Worm (Caenorhabditis elegans) whole organism, young adult: ENCODE data around the gene C29F9.9.
"Not testable (repeated sequence)": the region's sequence is repeated elsewhere in the genome, so short reads cannot be mapped to it uniquely, and the experiment has no call there.

ENCODE experiments used
- B0035.1 ChIP-seq: sonication (generic microtip); optimal IDR thresholded peaks from 2 replicates; lab custom pipeline; 2016; ENCODE audit warnings: missing genetic modification characterization, mild to moderate bottlenecking, missing compliant biosample characterization, missing genotype, missing genetic modification reagents
- B0261.1 ChIP-seq: sonication (generic microtip); optimal IDR thresholded peaks from 2 replicates; lab custom pipeline; 2016; ENCODE audit warnings: mild to moderate bottlenecking, missing genetic modification characterization, moderate library complexity, missing compliant biosample characterization
- C17E4.6 ChIP-seq: fragments of 200-800 bp; sonication (Bioruptor generic); IDR thresholded peaks from 2 replicates; pipeline ENCODE4 v1.3.6; 2022; ENCODE audit warnings: missing genetic modification reagents, missing genetic modification characterization, missing compliant biosample characterization
- D2030.7 ChIP-seq: fragments of 200-800 bp; sonication (Bioruptor generic); IDR thresholded peaks from 2 replicates; pipeline ENCODE4 v1.3.6; 2022; ENCODE audit warnings: missing genetic modification reagents, missing genetic modification characterization, missing compliant biosample characterization
- F22D6.2 ChIP-seq: sonication (generic microtip); optimal IDR thresholded peaks from 2 replicates; lab custom pipeline; 2016; ENCODE audit warnings: mild to moderate bottlenecking, missing genetic modification characterization, missing compliant biosample characterization
- F55B11.4 ChIP-seq: sonication (generic microtip); optimal IDR thresholded peaks from 2 replicates; lab custom pipeline; 2016; ENCODE audit warnings: missing compliant biosample characterization, missing genetic modification characterization, borderline replicate concordance; ENCODE audit not compliant: insufficient read depth
- T26A5.8 ChIP-seq: sonication (generic microtip); optimal IDR thresholded peaks from 2 replicates; lab custom pipeline; 2016; ENCODE audit warnings: missing genetic modification characterization, missing compliant biosample characterization
- Y56A3A.18 ChIP-seq: fragments of 200-800 bp; sonication (Bioruptor generic); IDR thresholded peaks from 2 replicates; pipeline ENCODE4 v1.3.6; 2022; ENCODE audit warnings: missing genetic modification reagents, missing genetic modification characterization, missing compliant biosample characterization
- Y79H2A.3 ChIP-seq: fragments of 200-800 bp; sonication (Bioruptor generic); conservative IDR thresholded peaks from 2 replicates; pipeline ENCODE4 v1.3.6; 2022; ENCODE audit warnings: missing genetic modification reagents, missing genetic modification characterization, missing compliant biosample characterization
- atf-7 ChIP-seq: sonication (generic microtip); optimal IDR thresholded peaks from 2 replicates; lab custom pipeline; 2017; ENCODE audit warnings: mild to moderate bottlenecking, missing genetic modification characterization, missing compliant biosample characterization
- attf-3 ChIP-seq: fragments of 200-800 bp; sonication (Bioruptor generic); conservative IDR thresholded peaks from 2 replicates; pipeline ENCODE4 v1.3.6; 2022; ENCODE audit warnings: missing genetic modification reagents, missing genetic modification characterization, missing compliant biosample characterization
- ccch-3 ChIP-seq: fragments of 200-800 bp; sonication (Bioruptor generic); optimal IDR thresholded peaks from 2 replicates; lab custom pipeline; 2018; ENCODE audit warnings: mild to moderate bottlenecking, missing genetic modification characterization, missing compliant biosample characterization
- cebp-1 ChIP-seq, 2 experiments: fragments of 200-800 bp in 1 of 2; sonication (Bioruptor generic) in 1 of 2; sonication (generic microtip) in 1 of 2; IDR thresholded peaks in 1 of 2; optimal IDR thresholded peaks in 1 of 2; 2 replicates each; pipeline versions ENCODE4 v1.3.6 to Lab custom; 2017 to 2022; ENCODE audit warnings: missing compliant biosample characterization in 2 of 2, missing genetic modification characterization in 2 of 2, mild to moderate bottlenecking in 1 of 2, missing genetic modification reagents in 1 of 2, moderate library complexity in 1 of 2
- ceh-79 ChIP-seq: sonication (generic microtip); optimal IDR thresholded peaks from 2 replicates; lab custom pipeline; 2017; ENCODE audit warnings: mild to moderate bottlenecking, missing genetic modification characterization, missing compliant biosample characterization
- chd-7 ChIP-seq: sonication (generic microtip); optimal IDR thresholded peaks from 2 replicates; lab custom pipeline; 2016; ENCODE audit warnings: mild to moderate bottlenecking, missing genetic modification characterization, moderate library complexity, missing compliant biosample characterization
- egrh-3 ChIP-seq: fragments of 200-800 bp; sonication (Bioruptor generic); IDR thresholded peaks from 2 replicates; pipeline ENCODE4 v1.3.6; 2022; ENCODE audit warnings: missing genetic modification reagents, missing genetic modification characterization, missing compliant biosample characterization
- ekl-4 ChIP-seq: fragments of 200-800 bp; sonication (Bioruptor generic); IDR thresholded peaks from 2 replicates; pipeline ENCODE4 v1.3.6; 2022; ENCODE audit warnings: missing genetic modification reagents, missing genetic modification characterization, missing compliant biosample characterization
- fkh-3 ChIP-seq: sonication (generic microtip); optimal IDR thresholded peaks from 2 replicates; lab custom pipeline; 2016; ENCODE audit warnings: mild to moderate bottlenecking, missing genetic modification characterization, missing compliant biosample characterization
- gei-17 ChIP-seq: fragments of 200-800 bp; sonication (Bioruptor generic); optimal IDR thresholded peaks from 2 replicates; lab custom pipeline; 2018; ENCODE audit warnings: mild to moderate bottlenecking, missing genetic modification characterization, missing compliant biosample characterization
- let-526 ChIP-seq: fragments of 200-800 bp; sonication (Bioruptor generic); IDR thresholded peaks from 2 replicates; pipeline ENCODE4 v1.3.6; 2022; ENCODE audit warnings: missing genetic modification reagents, missing genetic modification characterization, missing compliant biosample characterization
- lin-26 ChIP-seq: fragments of 200-800 bp; sonication (Bioruptor generic); IDR thresholded peaks from 2 replicates; pipeline ENCODE4 v1.3.6; 2022; ENCODE audit warnings: missing genetic modification reagents, missing genetic modification characterization, missing compliant biosample characterization
- lir-1 ChIP-seq: fragments of 200-800 bp; sonication (Bioruptor generic); conservative IDR thresholded peaks from 2 replicates; pipeline ENCODE4 v1.3.6; 2022; ENCODE audit warnings: missing genetic modification reagents, missing genetic modification characterization, missing compliant biosample characterization
- lsl-1 ChIP-seq: fragments of 200-800 bp; sonication (Bioruptor generic); optimal IDR thresholded peaks from 2 replicates; lab custom pipeline; 2018; ENCODE audit warnings: mild to moderate bottlenecking, missing genetic modification characterization, moderate library complexity, missing compliant biosample characterization
- madf-6 ChIP-seq: fragments of 200-800 bp; sonication (Bioruptor generic); IDR thresholded peaks from 2 replicates; pipeline ENCODE4 v1.3.6; 2022; ENCODE audit warnings: missing genetic modification reagents, missing genetic modification characterization, missing compliant biosample characterization
- mcd-1 ChIP-seq: fragments of 200-800 bp; sonication (Bioruptor generic); IDR thresholded peaks from 2 replicates; pipeline ENCODE4 v1.3.6; 2022; ENCODE audit warnings: missing genetic modification reagents, missing genetic modification characterization, missing compliant biosample characterization
- nfyb-1 ChIP-seq: fragments of 200-800 bp; sonication (Bioruptor generic); IDR thresholded peaks from 2 replicates; pipeline ENCODE4 v1.3.6; 2022; ENCODE audit warnings: missing genetic modification reagents, missing genetic modification characterization, missing compliant biosample characterization
- nhr-120 ChIP-seq: fragments of 200-800 bp; sonication (Bioruptor generic); IDR thresholded peaks from 2 replicates; pipeline ENCODE4 v1.3.6; 2022; ENCODE audit warnings: missing genetic modification characterization, missing compliant biosample characterization
- nhr-27 ChIP-seq: fragments of 200-800 bp; sonication (Bioruptor generic); optimal IDR thresholded peaks from 2 replicates; lab custom pipeline; 2018; ENCODE audit warnings: mild to moderate bottlenecking, missing genetic modification characterization, moderate library complexity, missing compliant biosample characterization
- pbrm-1 ChIP-seq: fragments of 200-800 bp; sonication (Bioruptor generic); IDR thresholded peaks from 2 replicates; pipeline ENCODE4 v1.3.6; 2022; ENCODE audit warnings: missing genetic modification reagents, missing genetic modification characterization, missing compliant biosample characterization
- rpc-1 ChIP-seq, 2 experiments: fragments of 150-350 bp in 1 of 2; sonication (generic microtip) in 1 of 2; optimal IDR thresholded peaks; 2 replicates each; lab custom pipeline; 2014 to 2018; ENCODE audit warnings: missing biosample characterization in 1 of 2, missing genetic modification characterization in 1 of 2, missing genetic modification reagents in 1 of 2, missing genotype in 1 of 2
- sptf-2 ChIP-seq: fragments of 200-800 bp; sonication (Bioruptor generic); optimal IDR thresholded peaks from 2 replicates; lab custom pipeline; 2018; ENCODE audit warnings: mild to moderate bottlenecking, missing genetic modification characterization, missing compliant biosample characterization
- tbp1 ChIP-seq: fragments of 200-800 bp; sonication (Bioruptor generic); optimal IDR thresholded peaks from 2 replicates; lab custom pipeline; 2018; ENCODE audit warnings: mild to moderate bottlenecking, missing genetic modification characterization, missing compliant biosample characterization
- tlf-1 ChIP-seq: fragments of 200-800 bp; sonication (Bioruptor generic); optimal IDR thresholded peaks from 2 replicates; lab custom pipeline; 2018; ENCODE audit warnings: mild to moderate bottlenecking, missing genetic modification characterization, missing compliant biosample characterization
- zfh-2 ChIP-seq: fragments of 200-800 bp; sonication (Bioruptor generic); conservative IDR thresholded peaks from 2 replicates; pipeline ENCODE4 v1.3.6; 2022; ENCODE audit warnings: missing genetic modification reagents, missing genetic modification characterization, missing compliant biosample characterization
- ztf-22 ChIP-seq: fragments of 200-800 bp; sonication (Bioruptor generic); optimal IDR thresholded peaks from 2 replicates; lab custom pipeline; 2018; ENCODE audit warnings: mild to moderate bottlenecking, missing genetic modification characterization, moderate library complexity, missing compliant biosample characterization
- ztf-3 ChIP-seq: fragments of 200-800 bp; sonication (Bioruptor generic); optimal IDR thresholded peaks from 2 replicates; lab custom pipeline; 2018; ENCODE audit warnings: mild to moderate bottlenecking, missing genetic modification characterization, missing compliant biosample characterization

C29F9.9 gene

ce11 chrIII:62383-62873 is 36.3 kb downstream of the C29F9.9 start (continued):
- no peak for TF ChIP-seq fkh-3 (tag; lab: Kevin White, UChicago)
- TF ChIP-seq C17E4.6 (GFP tag; lab: Robert Waterston, UW): no peak
- TF ChIP-seq lsl-1 (GFP tag; lab: Kevin White, UChicago): no peak
- TF ChIP-seq F55B11.4: no peak
- TF ChIP-seq sptf-2: no peak
- TF ChIP-seq tlf-1 (GFP tag; lab: Kevin White, UChicago): peak; percentile 25
- no peak for TF ChIP-seq ceh-79 (tag; lab: Kevin White, UChicago)
- no peak for TF ChIP-seq ztf-3 (GFP tag; lab: Kevin White, UChicago)
- no peak for TF ChIP-seq nhr-27 (tag; lab: Kevin White, UChicago)
- peak; percentile 83 for TF ChIP-seq B0035.1 (tag; lab: Kevin White, UChicago)

- no peak for TF ChIP-seq ekl-4 (GFP tag; lab: Robert Waterston, UW)
- TF ChIP-seq lin-26: no peak
- no peak for TF ChIP-seq cebp-1 (GFP tag; IDR thresholded peaks at IDR 0.05; lab: Robert Waterston, UW)
- TF ChIP-seq cebp-1 (tag; optimal IDR thresholded peaks at IDR 0.05; lab: Kevin White, UChicago): no peak
- TF ChIP-seq gei-17 (GFP tag; lab: Kevin White, UChicago): no peak
- no peak for TF ChIP-seq let-526 (GFP tag; lab: Robert Waterston, UW)
- TF ChIP-seq attf-3 (GFP tag; lab: Robert Waterston, UW): no peak
- no peak for TF ChIP-seq Y56A3A.18 (GFP tag; lab: Robert Waterston, UW)
- no peak for TF ChIP-seq Y79H2A.3 (GFP tag; lab: Robert Waterston, UW)
- TF ChIP-seq atf-7: no peak
- no peak for TF ChIP-seq lir-1 (GFP tag; lab: Robert Waterston, UW)
These were observed 37.7 kb downstream of the C29F9.9 start, which contains the start of gene btb-5 for ce11 chrIII:61045-61444. TSS of gene btb-5 (minus strand) at chrIII:61145.

- TF ChIP-seq tbp1 (peak; percentile 75), rpc-1 (tag; optimal IDR thresholded peaks at IDR 0.05; lab: Kevin White, UChicago) (peak; percentile 32), madf-6 (GFP tag; lab: Robert Waterston, UW) (0 out of 2 replicates have a peak, but pooled peaks have one; percentile 15), B0261.1 (tag; lab: Kevin White, UChicago) (peak; percentile 35), D2030.7 (GFP tag; lab: Robert Waterston, UW) (peak; percentile 50), nfyb-1 (GFP tag; lab: Robert Waterston, UW) (peak; percentile 33; the same call in 1 of the 2 replicates)
- TF ChIP-seq rpc-1 (optimal IDR thresholded peaks at IDR 0.05; lab: Kevin White, UChicago): not testable (repeated sequence)
- TF ChIP-seq, all 124 proteins: peak for 6; not testable (repeated sequence) for 118
These were observed 40.0 kb downstream of the C29F9.9 start for ce11 chrIII:58723-59122.

ce11 chrIII:57257-57656 is 41.5 kb downstream of the C29F9.9 start:
- TF ChIP-seq attf-3 (GFP tag; lab: Robert Waterston, UW): peak; percentile 52; the same call in 1 of the 2 replicates

- peak; percentile 31; the same call in 1 of the 2 replicates for TF ChIP-seq mcd-1 (GFP tag; lab: Robert Waterston, UW)
- TF ChIP-seq gei-17 (GFP tag; lab: Kevin White, UChicago): no peak
- peak; percentile 46 for TF ChIP-seq zfh-2 (GFP tag; lab: Robert Waterston, UW)
- no peak for TF ChIP-seq T26A5.8 (tag; lab: Kevin White, UChicago)
- no peak for TF ChIP-seq F22D6.2 (tag; lab: Kevin White, UChicago)
- TF ChIP-seq C17E4.6 (GFP tag; lab: Robert Waterston, UW): no peak
- no peak for TF ChIP-seq pbrm-1 (GFP tag; lab: Robert Waterston, UW)
- TF ChIP-seq egrh-3 (GFP tag; lab: Robert Waterston, UW): peak; percentile 30; the same call in 1 of the 2 replicates
- no peak for TF ChIP-seq ztf-22 (GFP tag; lab: Kevin White, UChicago)
- TF ChIP-seq nhr-120 (GFP tag; lab: Robert Waterston, UW): no peak
- no peak for TF ChIP-seq ccch-3
- TF ChIP-seq chd-7 (tag; lab: Kevin White, UChicago): no peak
- 0 out of 2 replicates have a peak, but pooled peaks have one; percentile 42 for TF ChIP-seq D2030.7 (GFP tag; lab: Robert Waterston, UW)
These were observed 45.0 kb downstream of the C29F9.9 start for ce11 chrIII:53696-54095.
